Worm (Caenorhabditis elegans): Measurements from ENCODE around the gene ttr-17.

- TF ChIP-seq flt-1 (GFP tag; IDR thresholded peaks at IDR 0.05) (no peak), ama-1 (optimal IDR thresholded peaks at IDR 0.05) (no peak), ceh-36 (tag; optimal IDR thresholded peaks at IDR 0.05) (no peak), tra-4 (tag; optimal IDR thresholded peaks at IDR 0.05) (no peak), hmg-4 (GFP tag; optimal IDR thresholded peaks at IDR 0.05) (no peak), F13C5.2 (tag; optimal IDR thresholded peaks at IDR 0.05) (no peak), ets-7 (tag; optimal IDR thresholded peaks at IDR 0.05) (no peak), hmbx-1 (tag; optimal IDR thresholded peaks at IDR 0.05) (no peak)
These were observed 44.3 kb upstream of the ttr-17 start, which contains the start of gene rps-5 for ce11 chrIV:11110995-11111619.
